Worm (Caenorhabditis elegans) whole organism, young adult: ENCODE data around the gene rpi-2.

Experiments used
- B0261.1 ChIP-seq: sonication (generic microtip); optimal IDR thresholded peaks from 2 replicates; lab custom pipeline; 2016; ENCODE audit warnings: mild to moderate bottlenecking, missing genetic modification characterization, moderate library complexity, missing compliant biosample characterization
- B0336.3 ChIP-seq: fragments of 200-800 bp; sonication (Bioruptor generic); IDR thresholded peaks from 2 replicates; pipeline ENCODE4 v1.3.6; 2022; ENCODE audit warnings: missing genetic modification characterization, missing compliant biosample characterization
- C17E4.6 ChIP-seq: fragments of 200-800 bp; sonication (Bioruptor generic); IDR thresholded peaks from 2 replicates; pipeline ENCODE4 v1.3.6; 2022; ENCODE audit warnings: missing genetic modification reagents, missing genetic modification characterization, missing compliant biosample characterization
- F39B2.1 ChIP-seq: fragments of 200-800 bp; sonication (Bioruptor generic); IDR thresholded peaks from 2 replicates; pipeline ENCODE4 v1.3.6; 2022; ENCODE audit warnings: missing genetic modification reagents, missing genetic modification characterization, missing compliant biosample characterization
- F57A8.1 ChIP-seq: fragments of 200-800 bp; sonication (Bioruptor generic); optimal IDR thresholded peaks from 2 replicates; lab custom pipeline; 2018; ENCODE audit warnings: mild to moderate bottlenecking, missing genetic modification characterization, moderate library complexity, missing compliant biosample characterization
- T07F8.4 ChIP-seq: sonication (generic microtip); optimal IDR thresholded peaks from 2 replicates; lab custom pipeline; 2016; ENCODE audit warnings: mild to moderate bottlenecking, missing genetic modification characterization, moderate library complexity, missing compliant biosample characterization
- Y53G8AR.9 ChIP-seq: fragments of 200-800 bp; sonication (Bioruptor generic); conservative IDR thresholded peaks from 2 replicates; pipeline ENCODE4 v1.3.6; 2022; ENCODE audit warnings: missing genetic modification reagents, missing genetic modification characterization, missing compliant biosample characterization
- Y56A3A.18 ChIP-seq: fragments of 200-800 bp; sonication (Bioruptor generic); IDR thresholded peaks from 2 replicates; pipeline ENCODE4 v1.3.6; 2022; ENCODE audit warnings: missing genetic modification reagents, missing genetic modification characterization, missing compliant biosample characterization
- Y95B8A.8 ChIP-seq: fragments of 200-800 bp; sonication (Bioruptor generic); IDR thresholded peaks from 2 replicates; pipeline ENCODE4 v1.3.6; 2022; ENCODE audit warnings: missing genetic modification reagents, missing genetic modification characterization, missing compliant biosample characterization
- aptf-2 ChIP-seq: fragments of 200-800 bp; sonication (Bioruptor generic); conservative IDR thresholded peaks from 2 replicates; pipeline ENCODE4 v1.3.6; 2022; ENCODE audit warnings: missing genetic modification reagents, missing genetic modification characterization, missing compliant biosample characterization
- atf-7 ChIP-seq: sonication (generic microtip); optimal IDR thresholded peaks from 2 replicates; lab custom pipeline; 2017; ENCODE audit warnings: mild to moderate bottlenecking, missing genetic modification characterization, missing compliant biosample characterization
- cebp-1 ChIP-seq, 2 experiments: fragments of 200-800 bp in 1 of 2; sonication (Bioruptor generic) in 1 of 2; sonication (generic microtip) in 1 of 2; IDR thresholded peaks in 1 of 2; optimal IDR thresholded peaks in 1 of 2; 2 replicates each; pipeline versions ENCODE4 v1.3.6 to Lab custom; 2017 to 2022; ENCODE audit warnings: missing compliant biosample characterization in 2 of 2, missing genetic modification characterization in 2 of 2, mild to moderate bottlenecking in 1 of 2, missing genetic modification reagents in 1 of 2, moderate library complexity in 1 of 2
- ceh-100 ChIP-seq: fragments of 200-800 bp; sonication (Bioruptor generic); IDR thresholded peaks from 2 replicates; pipeline ENCODE4 v1.3.6; 2022; ENCODE audit warnings: missing genetic modification reagents, missing genetic modification characterization, missing compliant biosample characterization
- ceh-40 ChIP-seq: fragments of 200-800 bp; sonication (Bioruptor generic); IDR thresholded peaks from 2 replicates; pipeline ENCODE4 v1.3.6; 2022; ENCODE audit warnings: missing genetic modification characterization, missing compliant biosample characterization
- ceh-91 ChIP-seq: fragments of 200-800 bp; sonication (Bioruptor generic); IDR thresholded peaks from 2 replicates; pipeline ENCODE4 v1.3.6; 2022; ENCODE audit warnings: missing genetic modification reagents, missing genetic modification characterization, missing compliant biosample characterization
- chd-7 ChIP-seq: sonication (generic microtip); optimal IDR thresholded peaks from 2 replicates; lab custom pipeline; 2016; ENCODE audit warnings: mild to moderate bottlenecking, missing genetic modification characterization, moderate library complexity, missing compliant biosample characterization
- die-1 ChIP-seq: sonication (generic microtip); optimal IDR thresholded peaks from 2 replicates; lab custom pipeline; 2016; ENCODE audit warnings: missing genotype, mild to moderate bottlenecking, missing genetic modification characterization, missing compliant biosample characterization
- dpff-1 ChIP-seq: sonication (generic microtip); optimal IDR thresholded peaks from 2 replicates; lab custom pipeline; 2017; ENCODE audit warnings: mild to moderate bottlenecking, missing genetic modification characterization, missing compliant biosample characterization
- dpl-1 ChIP-seq: fragments of 150-350 bp; optimal IDR thresholded peaks from 2 replicates; lab custom pipeline; 2014; ENCODE audit warnings: missing biosample characterization, missing genetic modification reagents, missing genetic modification characterization
- efl-1 ChIP-seq: fragments of 150-350 bp; optimal IDR thresholded peaks from 2 replicates; lab custom pipeline; 2014; ENCODE audit warnings: missing biosample characterization, missing genetic modification reagents, missing genetic modification characterization
- egl-18 ChIP-seq: fragments of 200-800 bp; sonication (Bioruptor generic); IDR thresholded peaks from 2 replicates; pipeline ENCODE4 v1.3.6; 2022; ENCODE audit warnings: missing genetic modification reagents, missing genetic modification characterization, missing compliant biosample characterization
- ekl-4 ChIP-seq: fragments of 200-800 bp; sonication (Bioruptor generic); IDR thresholded peaks from 2 replicates; pipeline ENCODE4 v1.3.6; 2022; ENCODE audit warnings: missing genetic modification reagents, missing genetic modification characterization, missing compliant biosample characterization
- gei-17 ChIP-seq: fragments of 200-800 bp; sonication (Bioruptor generic); optimal IDR thresholded peaks from 2 replicates; lab custom pipeline; 2018; ENCODE audit warnings: mild to moderate bottlenecking, missing genetic modification characterization, missing compliant biosample characterization
- him-1 ChIP-seq: sonication (generic microtip); optimal IDR thresholded peaks from 2 replicates; lab custom pipeline; 2016; ENCODE audit warnings: missing genotype, missing genetic modification reagents, missing genetic modification characterization, missing compliant biosample characterization
- hlh-26 ChIP-seq: fragments of 200-800 bp; sonication (Bioruptor generic); conservative IDR thresholded peaks from 2 replicates; pipeline ENCODE4 v1.3.6; 2022; ENCODE audit warnings: missing genetic modification reagents, missing genetic modification characterization, missing compliant biosample characterization
- hmg-20 ChIP-seq: fragments of 200-800 bp; sonication (Bioruptor generic); IDR thresholded peaks from 2 replicates; pipeline ENCODE4 v1.3.6; 2022; ENCODE audit warnings: missing genetic modification reagents, missing genetic modification characterization, missing compliant biosample characterization
- lag-1 ChIP-seq: fragments of 200-800 bp; sonication (Bioruptor generic); IDR thresholded peaks from 2 replicates; pipeline ENCODE4 v1.3.6; 2022; ENCODE audit warnings: missing genetic modification reagents, missing genetic modification characterization, missing compliant biosample characterization
- lin-40 ChIP-seq: sonication (generic microtip); optimal IDR thresholded peaks from 2 replicates; lab custom pipeline; 2016; ENCODE audit warnings: missing genetic modification characterization, mild to moderate bottlenecking, missing compliant biosample characterization, missing genotype, missing genetic modification reagents
- lin-54 ChIP-seq: fragments of 200-800 bp; sonication (Bioruptor generic); optimal IDR thresholded peaks from 2 replicates; lab custom pipeline; 2018; ENCODE audit warnings: mild to moderate bottlenecking, missing genetic modification characterization, missing compliant biosample characterization
- lsl-1 ChIP-seq: fragments of 200-800 bp; sonication (Bioruptor generic); optimal IDR thresholded peaks from 2 replicates; lab custom pipeline; 2018; ENCODE audit warnings: mild to moderate bottlenecking, missing genetic modification characterization, moderate library complexity, missing compliant biosample characterization
- madf-10 ChIP-seq: sonication (generic microtip); optimal IDR thresholded peaks from 2 replicates; lab custom pipeline; 2016; ENCODE audit warnings: mild to moderate bottlenecking, missing genetic modification characterization, missing compliant biosample characterization
- madf-3 ChIP-seq: fragments of 200-800 bp; sonication (Bioruptor generic); IDR thresholded peaks from 2 replicates; pipeline ENCODE4 v1.3.6; 2022; ENCODE audit warnings: missing genetic modification reagents, missing genetic modification characterization, missing compliant biosample characterization
- mcd-1 ChIP-seq: fragments of 200-800 bp; sonication (Bioruptor generic); IDR thresholded peaks from 2 replicates; pipeline ENCODE4 v1.3.6; 2022; ENCODE audit warnings: missing genetic modification reagents, missing genetic modification characterization, missing compliant biosample characterization
- mes-4 ChIP-seq: sonication (generic microtip); optimal IDR thresholded peaks from 2 replicates; lab custom pipeline; 2016; ENCODE audit warnings: missing genotype, missing genetic modification characterization, missing compliant biosample characterization
- nfya-1 ChIP-seq: sonication (generic microtip); optimal IDR thresholded peaks from 2 replicates; lab custom pipeline; 2017; ENCODE audit warnings: antibody characterized with exemption, missing compliant biosample characterization, missing genetic modification characterization, borderline replicate concordance; ENCODE audit not compliant: insufficient read depth
- nfya-2 ChIP-seq: fragments of 200-800 bp; sonication (Bioruptor generic); IDR thresholded peaks from 2 replicates; pipeline ENCODE4 v1.3.6; 2022; ENCODE audit warnings: missing genetic modification reagents, missing genetic modification characterization, missing compliant biosample characterization
- nhr-90 ChIP-seq: sonication (generic microtip); optimal IDR thresholded peaks from 2 replicates; lab custom pipeline; 2016; ENCODE audit warnings: missing genotype, mild to moderate bottlenecking, missing genetic modification characterization, missing compliant biosample characterization
- pbrm-1 ChIP-seq: fragments of 200-800 bp; sonication (Bioruptor generic); IDR thresholded peaks from 2 replicates; pipeline ENCODE4 v1.3.6; 2022; ENCODE audit warnings: missing genetic modification reagents, missing genetic modification characterization, missing compliant biosample characterization
- rcor-1 ChIP-seq: fragments of 200-800 bp; sonication (Bioruptor generic); IDR thresholded peaks from 2 replicates; pipeline ENCODE4 v1.3.6; 2022; ENCODE audit warnings: missing genetic modification reagents, missing genetic modification characterization, missing compliant biosample characterization
- sea-2 ChIP-seq: fragments of 200-800 bp; sonication (Bioruptor generic); IDR thresholded peaks from 2 replicates; pipeline ENCODE4 v1.3.6; 2022; ENCODE audit warnings: missing genetic modification characterization, missing compliant biosample characterization
- snpc-1.1 ChIP-seq: sonication (generic microtip); optimal IDR thresholded peaks from 2 replicates; lab custom pipeline; 2017; ENCODE audit warnings: missing genetic modification characterization, mild to moderate bottlenecking, missing compliant biosample characterization, antibody characterized with exemption, moderate library complexity, missing genotype, missing genetic modification reagents; ENCODE audit not compliant: insufficient read depth
- somi-1 ChIP-seq: fragments of 200-800 bp; sonication (Bioruptor generic); optimal IDR thresholded peaks from 2 replicates; lab custom pipeline; 2018; ENCODE audit warnings: mild to moderate bottlenecking, missing genetic modification characterization, missing compliant biosample characterization
- tbp1 ChIP-seq: fragments of 200-800 bp; sonication (Bioruptor generic); optimal IDR thresholded peaks from 2 replicates; lab custom pipeline; 2018; ENCODE audit warnings: mild to moderate bottlenecking, missing genetic modification characterization, missing compliant biosample characterization
- zim-3 ChIP-seq: sonication (generic microtip); optimal IDR thresholded peaks from 2 replicates; lab custom pipeline; 2017; ENCODE audit warnings: mild to moderate bottlenecking, missing genetic modification characterization, moderate library complexity, missing compliant biosample characterization
- ztf-28 ChIP-seq: fragments of 200-800 bp; sonication (Bioruptor generic); IDR thresholded peaks from 2 replicates; pipeline ENCODE4 v1.3.6; 2022; ENCODE audit warnings: missing genetic modification reagents, missing genetic modification characterization, missing compliant biosample characterization

rpi-2 gene

DNA sequence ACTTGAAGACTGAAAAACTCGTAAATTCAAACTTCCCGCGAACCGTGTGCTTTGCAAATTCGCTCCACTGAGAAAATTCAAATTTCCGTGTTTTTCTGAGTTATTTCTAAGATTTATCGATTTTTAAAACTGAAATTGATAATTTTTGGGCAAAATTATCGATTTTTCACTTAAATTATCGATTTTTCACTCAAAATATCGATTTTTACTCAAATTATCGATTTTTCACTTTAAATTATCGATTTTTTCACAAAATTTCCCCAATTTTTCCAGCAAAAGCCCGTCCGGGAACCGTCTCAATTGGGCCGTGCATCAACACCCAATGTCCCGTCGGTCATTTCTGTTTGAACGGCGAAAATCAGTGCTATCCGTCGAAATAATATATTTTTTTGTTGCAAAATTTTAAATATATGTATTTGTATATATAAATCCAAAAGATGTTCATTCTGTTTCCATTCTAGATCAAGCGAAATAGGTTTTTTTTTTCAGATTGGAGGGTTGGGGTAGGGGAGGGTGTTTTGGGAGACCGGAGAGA, 16.5 kb downstream of the rpi-2 start (continued):
- TF ChIP-seq mcd-1 (GFP tag; lab: Robert Waterston, UW) (0 out of 2 replicates have a peak, but pooled peaks have one; percentile 16), aptf-2 (GFP tag; lab: Robert Waterston, UW) (no peak), Y56A3A.18 (GFP tag; lab: Robert Waterston, UW) (no peak), chd-7 (no peak), gei-17 (GFP tag; lab: Kevin White, UChicago) (no peak), dpff-1 (tag; lab: Kevin White, UChicago) (no peak), C17E4.6 (GFP tag; lab: Robert Waterston, UW) (0 out of 2 replicates have a peak, but pooled peaks have one; percentile 38), cebp-1 (GFP tag; IDR thresholded peaks at IDR 0.05; lab: Robert Waterston, UW) (no peak), cebp-1 (tag; optimal IDR thresholded peaks at IDR 0.05; lab: Kevin White, UChicago) (peak; percentile 29), hlh-26 (no peak), efl-1 (peak; percentile 25), madf-3 (GFP tag; lab: Robert Waterston, UW) (no peak), lag-1 (no peak), rcor-1 (no peak), die-1 (no peak), nfya-2 (GFP tag; lab: Robert Waterston, UW) (no peak)

DNA sequence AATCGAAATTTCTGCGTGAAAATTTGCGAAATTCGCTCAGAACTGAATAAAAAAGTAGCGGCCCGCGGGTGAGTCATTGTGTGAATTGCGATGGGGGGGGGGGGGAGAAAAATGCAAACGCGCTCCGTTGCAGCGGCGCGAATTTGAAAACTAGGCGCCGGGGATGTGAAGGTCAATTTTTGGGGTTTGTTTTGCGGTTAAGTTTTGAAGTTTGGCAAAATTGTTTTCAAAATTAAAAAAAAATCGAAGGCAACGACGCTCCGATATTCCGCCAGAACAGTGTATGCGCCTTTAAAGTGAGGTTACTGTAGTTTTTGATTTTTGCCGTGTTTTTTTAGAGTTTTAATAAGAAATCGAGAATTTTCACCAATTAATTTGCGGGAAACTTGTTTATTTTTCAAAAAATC, 27.3 kb downstream of the rpi-2 start:
- no peak for TF ChIP-seq cebp-1 (GFP tag; IDR thresholded peaks at IDR 0.05; lab: Robert Waterston, UW)
- peak; percentile 65 for TF ChIP-seq cebp-1 (tag; optimal IDR thresholded peaks at IDR 0.05; lab: Kevin White, UChicago)
- TF ChIP-seq Y53G8AR.9 (GFP tag; lab: Robert Waterston, UW): peak; percentile 64; the same call in 1 of the 2 replicates
- peak; percentile 54 for TF ChIP-seq rcor-1
- TF ChIP-seq nhr-90: no peak
- peak; percentile 72 for TF ChIP-seq ekl-4 (GFP tag; lab: Robert Waterston, UW)
- TF ChIP-seq dpff-1 (tag; lab: Kevin White, UChicago): no peak
- TF ChIP-seq lsl-1: peak; percentile 95
- TF ChIP-seq atf-7 (tag; lab: Kevin White, UChicago): no peak
- TF ChIP-seq B0261.1 (tag; lab: Kevin White, UChicago): no peak
- peak; percentile 72; the same call in 1 of the 2 replicates for TF ChIP-seq Y95B8A.8
- no peak for TF ChIP-seq nfya-1
- no peak for TF ChIP-seq T07F8.4 (tag; lab: Kevin White, UChicago)
- TF ChIP-seq mes-4 (tag; lab: Kevin White, UChicago): no peak
- TF ChIP-seq lag-1: no peak
- no peak for TF ChIP-seq egl-18
- no peak for TF ChIP-seq F57A8.1 (GFP tag; lab: Kevin White, UChicago)
- TF ChIP-seq madf-10 (tag; lab: Kevin White, UChicago): no peak
- TF ChIP-seq ztf-28 (GFP tag; lab: Robert Waterston, UW): no peak
- TF ChIP-seq lin-40 (tag; lab: Kevin White, UChicago): peak; percentile 42
- TF ChIP-seq tbp1 (GFP tag; lab: Kevin White, UChicago): peak; percentile 30
- no peak for TF ChIP-seq hmg-20 (GFP tag; lab: Robert Waterston, UW)
- no peak for TF ChIP-seq zim-3 (tag; lab: Kevin White, UChicago)
- peak; percentile 80 for TF ChIP-seq ceh-100 (GFP tag; lab: Robert Waterston, UW)
- TF ChIP-seq ceh-40 (GFP tag; lab: Robert Waterston, UW): no peak
- TF ChIP-seq madf-3 (GFP tag; lab: Robert Waterston, UW): no peak
- TF ChIP-seq C17E4.6 (GFP tag; lab: Robert Waterston, UW): no peak
- no peak for TF ChIP-seq gei-17 (GFP tag; lab: Kevin White, UChicago)
- TF ChIP-seq pbrm-1 (GFP tag; lab: Robert Waterston, UW): peak; percentile 43; the same call in 1 of the 2 replicates
- TF ChIP-seq sea-2 (GFP tag; lab: Robert Waterston, UW): no peak
- no peak for TF ChIP-seq chd-7
- peak; percentile 69 for TF ChIP-seq dpl-1 (GFP tag; lab: Kevin White, UChicago)
- peak; percentile 92 for TF ChIP-seq lin-54 (GFP tag; lab: Kevin White, UChicago)
- TF ChIP-seq him-1 (tag; lab: Kevin White, UChicago): no peak
- TF ChIP-seq snpc-1.1 (tag; lab: Kevin White, UChicago): no peak
- TF ChIP-seq ceh-91 (GFP tag; lab: Robert Waterston, UW): peak; percentile 84
- peak; percentile 73; the same call in 1 of the 2 replicates for TF ChIP-seq B0336.3 (GFP tag; lab: Robert Waterston, UW)
- no peak for TF ChIP-seq F39B2.1 (GFP tag; lab: Robert Waterston, UW)
- TF ChIP-seq somi-1: no peak
